Worm (Caenorhabditis elegans) whole organism, mixed stage, embryonic: ENCODE results near the gene ttbk-6.

Source experiments
- blmp-1 ChIP-seq: fragments of 150-350 bp; optimal IDR thresholded peaks from 2 replicates; lab custom pipeline; 2014; ENCODE audit warnings: missing biosample characterization, missing genetic modification characterization
- lin-13 ChIP-seq: fragments of 150-350 bp; optimal IDR thresholded peaks from 2 replicates; lab custom pipeline; 2014; ENCODE audit warnings: missing biosample characterization, missing genetic modification characterization
- lsy-2 ChIP-seq: fragments of 150-350 bp; optimal IDR thresholded peaks from 2 replicates; lab custom pipeline; 2014; ENCODE audit warnings: missing biosample characterization, missing genetic modification characterization
- mab-5 ChIP-seq: fragments of 150-350 bp; optimal IDR thresholded peaks from 2 replicates; lab custom pipeline; 2014; ENCODE audit warnings: missing biosample characterization, missing genetic modification characterization
- mep-1 ChIP-seq: fragments of 150-350 bp; optimal IDR thresholded peaks from 2 replicates; lab custom pipeline; 2017; ENCODE audit warnings: missing biosample characterization, missing genetic modification reagents, missing genetic modification characterization, inconsistent platforms
- mls-2 ChIP-seq: sonication (generic microtip); optimal IDR thresholded peaks from 2 replicates; lab custom pipeline; 2016; ENCODE audit warnings: mild to moderate bottlenecking, missing genetic modification characterization, moderate library complexity, missing compliant biosample characterization
- nhr-237 ChIP-seq: fragments of 150-350 bp; optimal IDR thresholded peaks from 2 replicates; lab custom pipeline; 2014; ENCODE audit warnings: missing biosample characterization, missing genetic modification characterization
- nhr-28 ChIP-seq: fragments of 150-350 bp; optimal IDR thresholded peaks from 2 replicates; lab custom pipeline; 2014; ENCODE audit warnings: missing biosample characterization, missing genetic modification characterization
- nhr-76 ChIP-seq: sonication (generic microtip); optimal IDR thresholded peaks from 2 replicates; lab custom pipeline; 2017; ENCODE audit warnings: missing biosample characterization, missing genetic modification characterization
- pha-4 ChIP-seq: fragments of 150-350 bp; optimal IDR thresholded peaks from 2 replicates; lab custom pipeline; 2018; ENCODE audit warnings: missing biosample characterization, missing genetic modification reagents, missing genetic modification characterization
- sem-2 ChIP-seq: fragments of 200-800 bp; sonication (Bioruptor generic); optimal IDR thresholded peaks from 2 replicates; lab custom pipeline; 2018; ENCODE audit warnings: mild to moderate bottlenecking, missing genetic modification characterization, missing compliant biosample characterization
- unc-62 ChIP-seq: fragments of 150-350 bp; optimal IDR thresholded peaks from 2 replicates; lab custom pipeline; 2014; ENCODE audit warnings: missing biosample characterization, missing genetic modification reagents, missing genetic modification characterization

ce11 chrIII:5036158-5036557 is 38.3 kb upstream of the ttbk-6 start, which contains the start of gene C45G9.6:
- TF ChIP-seq nhr-28 (tag; lab: Kevin White, UChicago) (no peak), nhr-237 (tag; lab: Kevin White, UChicago) (no peak), mep-1 (tag; lab: Kevin White, UChicago) (no peak), mls-2 (tag; lab: Kevin White, UChicago) (no peak), unc-62 (GFP tag; lab: Kevin White, UChicago) (no peak), pha-4 (no peak), sem-2 (GFP tag; lab: Kevin White, UChicago) (no peak), nhr-76 (no peak), lsy-2 (tag; lab: Kevin White, UChicago) (no peak), lin-13 (no peak), blmp-1 (tag; lab: Kevin White, UChicago) (no peak), mab-5 (tag; lab: Kevin White, UChicago) (no peak)
